Fruit fly (Drosophila melanogaster): ENCODE data around the gene CG13282.

- no peak for TF ChIP-seq CG33017 (tag; optimal IDR thresholded peaks at IDR 0.05)
- no peak for TF ChIP-seq cnc (optimal IDR thresholded peaks at IDR 0.05)
Observed at dm6 chr2L:16879288-16879687, 45.0 kb upstream of the CG13282 start, which contains the start of the genes CG32832, CG31743 and CG34313.

Measured in whole organism, adult.